Fruit fly (Drosophila melanogaster): ENCODE measurements around the gene CG17568.

Gene CG17568

dm6 chr2L:19225984-19226914, 44.7 kb upstream of the CG17568 start (continued):
- peak; percentile 33 for TF ChIP-seq stwl (tag; optimal IDR thresholded peaks at IDR 0.05)
- peak; percentile 47 for TF ChIP-seq CG9876 (GFP tag; optimal IDR thresholded peaks at IDR 0.05)
- TF ChIP-seq Sox100B (GFP tag; optimal IDR thresholded peaks at IDR 0.05), result peak; percentile 60
- peak; percentile 63 to 69 for TF ChIP-seq Hr51 (GFP tag; optimal IDR thresholded peaks at IDR 0.05)
- no peak for TF ChIP-seq grn (GFP tag; optimal IDR thresholded peaks at IDR 0.05)
- TF ChIP-seq CG16813 (GFP tag; IDR thresholded peaks at IDR 0.05; ENCODE audit: partially characterized antibody), result no peak
- TF ChIP-seq CG2129 (GFP tag; IDR thresholded peaks at IDR 0.05; ENCODE audit: partially characterized antibody), result no peak
- TF ChIP-seq CG6791 (GFP tag; IDR thresholded peaks at IDR 0.05; ENCODE audit: partially characterized antibody), result no peak
- TF ChIP-seq CG10431 (GFP tag; optimal IDR thresholded peaks at IDR 0.05), result peak; percentile 17
- peak; percentile 78 for TF ChIP-seq wor (GFP tag; IDR thresholded peaks at IDR 0.05)
- peak; percentile 84 for TF ChIP-seq CG5245 (GFP tag; optimal IDR thresholded peaks at IDR 0.05)
- peak; percentile 33 for TF ChIP-seq CG17186 (GFP tag; optimal IDR thresholded peaks at IDR 0.05)
- peak; percentile 82 for TF ChIP-seq ATbp (GFP tag; optimal IDR thresholded peaks at IDR 0.05)
- no peak for TF ChIP-seq ash1 (GFP tag; optimal IDR thresholded peaks at IDR 0.05)
- no peak for TF ChIP-seq Lim3 (GFP tag; IDR thresholded peaks at IDR 0.05)
- peak; percentile 15 for TF ChIP-seq pho (GFP tag; optimal IDR thresholded peaks at IDR 0.05)
- TF ChIP-seq tx (GFP tag; optimal IDR thresholded peaks at IDR 0.05), result peak; percentile 61
- no peak for TF ChIP-seq Fer2 (tag; optimal IDR thresholded peaks at IDR 0.05)
- peak; percentile 83 for TF ChIP-seq Blimp-1 (GFP tag; optimal IDR thresholded peaks at IDR 0.05)
- peak; percentile 71 for TF ChIP-seq HLH3B (GFP tag; IDR thresholded peaks at IDR 0.05)
- peak; percentile 56; the same call in 1 of the 3 replicates for TF ChIP-seq CG11695 (GFP tag; IDR thresholded peaks at IDR 0.05)
- TF ChIP-seq fru (optimal IDR thresholded peaks at IDR 0.05), result no peak
- TF ChIP-seq CG30403 (GFP tag; optimal IDR thresholded peaks at IDR 0.05), result peak; percentile 82
- no peak for TF ChIP-seq CG4282 (GFP tag; optimal IDR thresholded peaks at IDR 0.05)
- TF ChIP-seq ro (GFP tag; IDR thresholded peaks at IDR 0.05), result peak; percentile 68; the same call in 1 of the 2 replicates
- TF ChIP-seq zfh2 (GFP tag; optimal IDR thresholded peaks at IDR 0.05), result no peak
- TF ChIP-seq CG8765 (GFP tag; IDR thresholded peaks at IDR 0.05), result peak; percentile 69; the same call in 1 of the 2 replicates
- no peak for TF ChIP-seq TFAM (GFP tag; optimal IDR thresholded peaks at IDR 0.05)
- peak; percentile 25 for TF ChIP-seq fu2 (GFP tag; optimal IDR thresholded peaks at IDR 0.05)
- TF ChIP-seq danr (GFP tag; IDR thresholded peaks at IDR 0.05), result no peak
- TF ChIP-seq luna (GFP tag; optimal IDR thresholded peaks at IDR 0.05), result no peak
- no peak for TF ChIP-seq CG5180 (GFP tag; optimal IDR thresholded peaks at IDR 0.05)
- TF ChIP-seq gcm (GFP tag; optimal IDR thresholded peaks at IDR 0.05), result peak; percentile 77
- TF ChIP-seq CG34376 (GFP tag; optimal IDR thresholded peaks at IDR 0.05), result no peak
- peak; percentile 71 to 80 for TF ChIP-seq dpn (GFP tag; optimal IDR thresholded peaks at IDR 0.05)
- no peak for TF ChIP-seq zen2 (GFP tag; IDR thresholded peaks at IDR 0.05; ENCODE audit: partially characterized antibody)
- peak in 1 of 2 experiments; percentile 65 for TF ChIP-seq pan (optimal IDR thresholded peaks at IDR 0.05)
- peak; percentile 42 to 46 for TF ChIP-seq pan (GFP tag; optimal IDR thresholded peaks at IDR 0.05 in 1 of 2, IDR thresholded peaks at IDR 0.05 in 1 of 2)
- peak; percentile 64 for TF ChIP-seq shn (GFP tag; optimal IDR thresholded peaks at IDR 0.05)
- TF ChIP-seq CG33213 (GFP tag; optimal IDR thresholded peaks at IDR 0.05), result peak; percentile 66
- peak; percentile 33 for TF ChIP-seq CG18599 (GFP tag; optimal IDR thresholded peaks at IDR 0.05)
- TF ChIP-seq insv (GFP tag; optimal IDR thresholded peaks at IDR 0.05), result no peak
- TF ChIP-seq PHDP (tag; optimal IDR thresholded peaks at IDR 0.05), result peak; percentile 75
- peak; percentile 78 for TF ChIP-seq grau (tag; optimal IDR thresholded peaks at IDR 0.05)
- TF ChIP-seq CG4404 (GFP tag; IDR thresholded peaks at IDR 0.05), result peak; percentile 87
- no peak for TF ChIP-seq CG9797 (GFP tag; optimal IDR thresholded peaks at IDR 0.05)
- peak; percentile 35 for TF ChIP-seq CG14965 (GFP tag; optimal IDR thresholded peaks at IDR 0.05; ENCODE audit: borderline replicate concordance)
- peak; percentile 13 for TF ChIP-seq Fer3 (tag; optimal IDR thresholded peaks at IDR 0.05)
